Worm (Caenorhabditis elegans): Measurements from ENCODE around the gene Y71G10AR.4.
"Not testable (repeated sequence)": the region's sequence is repeated elsewhere in the genome, so short reads cannot be mapped to it uniquely, and the experiment has no call there.

Y71G10AR.4 gene

ce11 chrIV:2235983-2236382, 37.1 kb downstream of the Y71G10AR.4 start:
- peak; percentile 88 for TF ChIP-seq ceh-48 (tag; optimal IDR thresholded peaks at IDR 0.05)
- no peak for TF ChIP-seq ceh-14 (tag; optimal IDR thresholded peaks at IDR 0.05)

ce11 chrIV:2236654-2237613, 38.1 kb downstream of the Y71G10AR.4 start:
- TF ChIP-seq ama-1 (optimal IDR thresholded peaks at IDR 0.05) (no peak), ceh-48 (tag; optimal IDR thresholded peaks at IDR 0.05) (peak; percentile 50), pag-3 (tag; optimal IDR thresholded peaks at IDR 0.05; ENCODE audit: borderline replicate concordance) (no peak), elt-4 (tag; optimal IDR thresholded peaks at IDR 0.05) (peak; percentile 6)

DNA sequence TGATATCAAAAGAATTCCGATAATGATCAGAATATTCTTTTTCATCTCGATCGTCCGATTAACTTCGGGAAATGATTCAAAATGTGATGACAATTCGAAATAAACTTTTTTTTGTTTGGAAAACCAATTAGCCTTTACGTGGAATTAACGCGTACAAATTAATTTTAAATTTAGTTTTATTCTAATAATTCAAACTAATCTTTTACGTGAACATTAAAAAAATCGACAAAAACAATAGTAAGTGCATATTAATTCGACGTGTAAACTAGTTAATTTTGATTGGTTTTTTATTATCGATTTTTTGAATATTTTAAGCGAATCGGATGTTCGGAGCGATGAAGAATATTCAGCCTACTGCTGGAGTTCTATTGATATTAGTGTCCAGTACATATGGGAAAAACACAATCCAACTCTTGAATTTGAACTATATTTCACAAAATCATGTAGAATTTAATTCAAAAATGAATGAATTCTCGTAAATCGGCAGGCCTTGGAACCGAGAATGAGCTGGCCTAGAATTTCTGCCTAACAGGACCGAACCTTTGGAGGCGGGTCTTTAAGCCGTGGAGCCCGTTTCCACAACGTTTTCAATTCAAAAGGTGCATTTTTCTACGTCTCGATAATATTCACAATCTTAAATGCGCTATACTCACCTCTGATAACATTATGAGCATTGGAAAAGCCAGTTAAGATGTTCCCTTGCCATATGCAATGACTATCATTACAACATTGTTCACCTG, 43.7 kb downstream of the Y71G10AR.4 start, which contains the start of the genes M70.3 and M70.2:
M70.3 (minus strand) TSS at position 101 of the 740 bp plus-strand sequence.
M70.2 (plus strand) TSS at position 690 of the 740 bp plus-strand sequence.
- TF ChIP-seq unc-86 (tag; optimal IDR thresholded peaks at IDR 0.05) (no peak), hlh-6 (tag; optimal IDR thresholded peaks at IDR 0.05) (no peak), pag-3 (tag; optimal IDR thresholded peaks at IDR 0.05; ENCODE audit: borderline replicate concordance) (no peak), T23F11.4 (GFP tag; optimal IDR thresholded peaks at IDR 0.05) (no peak), pha-2 (tag; optimal IDR thresholded peaks at IDR 0.05) (no peak), syd-9 (tag; optimal IDR thresholded peaks at IDR 0.05) (no peak), ceh-34 (tag; optimal IDR thresholded peaks at IDR 0.05) (no peak), ttx-3 (tag; optimal IDR thresholded peaks at IDR 0.05) (no peak), nhr-232 (tag; optimal IDR thresholded peaks at IDR 0.05) (no peak), sdc-2 (tag; optimal IDR thresholded peaks at IDR 0.05) (no peak), hlh-30 (tag; optimal IDR thresholded peaks at IDR 0.05; ENCODE audit: insufficient read depth) (no peak), pqm-1 (tag; optimal IDR thresholded peaks at IDR 0.05) (no peak), nfya-1 (tag; optimal IDR thresholded peaks at IDR 0.05) (no peak)

DNA sequence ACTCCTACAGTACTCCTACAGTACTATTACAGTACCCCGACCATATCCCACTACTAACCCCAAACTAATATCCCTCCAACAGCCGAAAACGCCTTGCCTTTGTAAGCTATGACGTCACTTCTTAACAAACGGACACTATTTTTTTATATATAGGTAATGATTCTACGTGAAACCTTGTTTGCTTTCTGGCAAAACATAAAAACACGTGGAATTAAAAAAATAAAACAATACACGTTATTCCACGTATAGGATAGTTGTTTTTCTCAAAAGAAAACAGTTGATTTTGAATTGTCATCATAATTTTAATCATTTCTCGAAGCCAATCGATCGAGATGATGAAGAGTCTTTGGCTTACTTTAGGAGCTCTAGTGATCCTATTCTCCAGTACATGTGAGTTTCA, 46.7 kb downstream of the Y71G10AR.4 start, which contains the start of gene M70.1:
M70.1 (plus strand) TSS at position 301 of the 400 bp plus-strand sequence.
- TF ChIP-seq unc-55 (GFP tag; optimal IDR thresholded peaks at IDR 0.05); madf-2 (tag; optimal IDR thresholded peaks at IDR 0.05); hlh-6 (tag; optimal IDR thresholded peaks at IDR 0.05): not testable (repeated sequence)

ce11 chrIV:2246150-2246549, 47.3 kb downstream of the Y71G10AR.4 start:
- TF ChIP-seq ceh-48 (tag; optimal IDR thresholded peaks at IDR 0.05) (no peak), lin-11 (tag; optimal IDR thresholded peaks at IDR 0.05) (no peak), unc-3 (GFP tag; conservative IDR thresholded peaks at IDR 0.05) (no peak), unc-3 (tag; optimal IDR thresholded peaks at IDR 0.05) (no peak), pros-1 (tag; optimal IDR thresholded peaks at IDR 0.05) (no peak), mec-3 (tag; optimal IDR thresholded peaks at IDR 0.05; ENCODE audit: borderline replicate concordance) (no peak), pat-9 (tag; optimal IDR thresholded peaks at IDR 0.05) (no peak), K09A11.1 (tag; optimal IDR thresholded peaks at IDR 0.05; ENCODE audit: insufficient read depth) (no peak), fax-1 (tag; optimal IDR thresholded peaks at IDR 0.05) (no peak), hlh-6 (tag; optimal IDR thresholded peaks at IDR 0.05) (no peak), Y22D7AL.16 (tag; optimal IDR thresholded peaks at IDR 0.05) (no peak), tbx-2 (tag; optimal IDR thresholded peaks at IDR 0.05) (no peak), rnt-1 (tag; optimal IDR thresholded peaks at IDR 0.05) (no peak), sox-4 (tag; optimal IDR thresholded peaks at IDR 0.05) (no peak), T23F11.4 (GFP tag; optimal IDR thresholded peaks at IDR 0.05) (no peak), fkh-10 (GFP tag; optimal IDR thresholded peaks at IDR 0.05) (no peak), ceh-2 (tag; optimal IDR thresholded peaks at IDR 0.05) (no peak), ceh-14 (tag; optimal IDR thresholded peaks at IDR 0.05) (no peak), nhr-232 (tag; optimal IDR thresholded peaks at IDR 0.05) (no peak), hlh-15 (tag; optimal IDR thresholded peaks at IDR 0.05) (no peak)

Data from whole organism, late embryonic.